Fruit fly (Drosophila melanogaster): ENCODE measurements around the gene Ncoa6.

Ncoa6 gene

dm6 chr2L:5295245-5295572 is 31.3 kb downstream of the Ncoa6 start:
- TF ChIP-seq Pif1A (GFP tag; optimal IDR thresholded peaks at IDR 0.05), result peak; percentile 3
- no peak for TF ChIP-seq rn (GFP tag; IDR thresholded peaks at IDR 0.05)

dm6 chr2L:5294392-5295244 is 31.9 kb downstream of the Ncoa6 start:
- TF ChIP-seq rn (GFP tag; IDR thresholded peaks at IDR 0.05) (no peak), CG32121 (GFP tag; IDR thresholded peaks at IDR 0.05) (no peak), CG17806 (tag; optimal IDR thresholded peaks at IDR 0.05) (no peak), CG10348 (GFP tag; IDR thresholded peaks at IDR 0.05) (no peak), CG4496 (GFP tag; IDR thresholded peaks at IDR 0.05) (peak; percentile 22; the same call in 1 of the 3 replicates), fd96Ca (GFP tag; IDR thresholded peaks at IDR 0.05) (no peak; the same call in 2 of the 3 replicates), Ets98B (GFP tag; IDR thresholded peaks at IDR 0.05) (0 out of 2 replicates have a peak, but pooled peaks have one; percentile 8), CG8159 (tag; optimal IDR thresholded peaks at IDR 0.05) (peak; percentile 14), CG15710 (tag; optimal IDR thresholded peaks at IDR 0.05) (no peak), Pif1B (GFP tag; optimal IDR thresholded peaks at IDR 0.05) (peak; percentile 63), CG9948 (tag; optimal IDR thresholded peaks at IDR 0.05) (no peak), gl (tag; optimal IDR thresholded peaks at IDR 0.05) (peak; percentile 20), CG12605 (GFP tag; IDR thresholded peaks at IDR 0.05) (peak; percentile 23; the same call in 1 of the 2 replicates), Snoo (tag; optimal IDR thresholded peaks at IDR 0.05) (no peak), CG34367 (tag; optimal IDR thresholded peaks at IDR 0.05) (no peak), D1 (tag; optimal IDR thresholded peaks at IDR 0.05) (no peak), CG14655 (GFP tag; optimal IDR thresholded peaks at IDR 0.05) (peak; percentile 8), CG8301 (tag; optimal IDR thresholded peaks at IDR 0.05) (no peak), Pif1A (GFP tag; optimal IDR thresholded peaks at IDR 0.05) (no peak), EcR (GFP tag; optimal IDR thresholded peaks at IDR 0.05) (peak; percentile 98), CG13204 (GFP tag; optimal IDR thresholded peaks at IDR 0.05) (peak; percentile 79)

- TF ChIP-seq CG14655 (GFP tag; optimal IDR thresholded peaks at IDR 0.05) (peak; percentile 91), D1 (tag; optimal IDR thresholded peaks at IDR 0.05) (peak; percentile 91), CG8301 (tag; optimal IDR thresholded peaks at IDR 0.05) (peak; percentile 94), CG12605 (GFP tag; IDR thresholded peaks at IDR 0.05) (peak; percentile 93), CG17806 (tag; optimal IDR thresholded peaks at IDR 0.05) (peak; percentile 97), Snoo (tag; optimal IDR thresholded peaks at IDR 0.05) (peak; percentile 93), CG9948 (tag; optimal IDR thresholded peaks at IDR 0.05) (peak; percentile 97), Ets98B (GFP tag; IDR thresholded peaks at IDR 0.05) (peak; percentile 88), Pif1B (GFP tag; optimal IDR thresholded peaks at IDR 0.05) (peak; percentile 93), rn (GFP tag; IDR thresholded peaks at IDR 0.05) (peak; percentile 77), EcR (GFP tag; optimal IDR thresholded peaks at IDR 0.05) (peak; percentile 100), Pif1A (GFP tag; optimal IDR thresholded peaks at IDR 0.05) (peak; percentile 96), CG4496 (GFP tag; IDR thresholded peaks at IDR 0.05) (peak; percentile 94), CG15710 (tag; optimal IDR thresholded peaks at IDR 0.05) (peak; percentile 98), CG32121 (GFP tag; IDR thresholded peaks at IDR 0.05) (peak; percentile 87), CG10348 (GFP tag; IDR thresholded peaks at IDR 0.05) (0 out of 2 replicates have a peak, but pooled peaks have one; percentile 35), CG8159 (tag; optimal IDR thresholded peaks at IDR 0.05) (peak; percentile 98), gl (tag; optimal IDR thresholded peaks at IDR 0.05) (peak; percentile 97), fd96Ca (GFP tag; IDR thresholded peaks at IDR 0.05) (no peak; the same call in none of the 3 replicates), CG13204 (GFP tag; optimal IDR thresholded peaks at IDR 0.05) (peak; percentile 92), CG34367 (tag; optimal IDR thresholded peaks at IDR 0.05) (peak; percentile 96)
These were observed 33.4 kb downstream of the Ncoa6 start for dm6 chr2L:5292977-5293513.

dm6 chr2L:5292643-5292963 is 33.9 kb downstream of the Ncoa6 start:
- peak; percentile 45; the same call in 1 of the 2 replicates for TF ChIP-seq CG32121 (GFP tag; IDR thresholded peaks at IDR 0.05)
- TF ChIP-seq Pif1B (GFP tag; optimal IDR thresholded peaks at IDR 0.05), result peak; percentile 90
- TF ChIP-seq CG14655 (GFP tag; optimal IDR thresholded peaks at IDR 0.05), result peak; percentile 84
- peak; percentile 90 for TF ChIP-seq Pif1A (GFP tag; optimal IDR thresholded peaks at IDR 0.05)
- peak; percentile 69 for TF ChIP-seq Ets98B (GFP tag; IDR thresholded peaks at IDR 0.05)
- TF ChIP-seq CG8301 (tag; optimal IDR thresholded peaks at IDR 0.05), result peak; percentile 80
- peak; percentile 83 for TF ChIP-seq CG4496 (GFP tag; IDR thresholded peaks at IDR 0.05)
- TF ChIP-seq CG34367 (tag; optimal IDR thresholded peaks at IDR 0.05), result peak; percentile 96
- TF ChIP-seq fd96Ca (GFP tag; IDR thresholded peaks at IDR 0.05), result peak; percentile 73; the same call in 2 of the 3 replicates
- peak; percentile 98 for TF ChIP-seq CG9948 (tag; optimal IDR thresholded peaks at IDR 0.05)
- peak; percentile 99 for TF ChIP-seq CG15710 (tag; optimal IDR thresholded peaks at IDR 0.05)
- peak; percentile 89 for TF ChIP-seq gl (tag; optimal IDR thresholded peaks at IDR 0.05)
- TF ChIP-seq D1 (tag; optimal IDR thresholded peaks at IDR 0.05), result peak; percentile 92
- TF ChIP-seq CG8159 (tag; optimal IDR thresholded peaks at IDR 0.05), result peak; percentile 98
- TF ChIP-seq Snoo (tag; optimal IDR thresholded peaks at IDR 0.05), result peak; percentile 87
- 0 out of 2 replicates have a peak, but pooled peaks have one; percentile 23 for TF ChIP-seq CG10348 (GFP tag; IDR thresholded peaks at IDR 0.05)
- peak; percentile 59 for TF ChIP-seq rn (GFP tag; IDR thresholded peaks at IDR 0.05)
- peak; percentile 98 for TF ChIP-seq CG17806 (tag; optimal IDR thresholded peaks at IDR 0.05)
- peak; percentile 53 for TF ChIP-seq CG13204 (GFP tag; optimal IDR thresholded peaks at IDR 0.05)
- TF ChIP-seq EcR (GFP tag; optimal IDR thresholded peaks at IDR 0.05), result no peak
- TF ChIP-seq CG12605 (GFP tag; IDR thresholded peaks at IDR 0.05), result peak; percentile 78
